Worm (Caenorhabditis elegans): ENCODE measurements around the gene T24E12.1.

Gene T24E12.1

ce11 chrII:3779463-3779862, 5.9 kb upstream of the T24E12.1 start, which contains the start of gene T24E12.11:
Gene T24E12.11 (minus strand): TSS chrII:3779563.
- no peak for TF ChIP-seq ama-1 (optimal IDR thresholded peaks at IDR 0.05)
- TF ChIP-seq unc-98 (GFP tag; IDR thresholded peaks at IDR 0.05): no peak
- no peak for TF ChIP-seq ets-5 (GFP tag; IDR thresholded peaks at IDR 0.05)
- no peak for TF ChIP-seq pag-3 (tag; optimal IDR thresholded peaks at IDR 0.05; ENCODE audit: borderline replicate concordance, insufficient read depth)
- TF ChIP-seq fkh-8 (tag; optimal IDR thresholded peaks at IDR 0.05): no peak
- no peak for TF ChIP-seq pqm-1 (tag; optimal IDR thresholded peaks at IDR 0.05)
- no peak for TF ChIP-seq lin-35 (GFP tag; optimal IDR thresholded peaks at IDR 0.05)
- no peak for TF ChIP-seq efl-3 (GFP tag; optimal IDR thresholded peaks at IDR 0.05)
- no peak for TF ChIP-seq nhr-84 (tag; optimal IDR thresholded peaks at IDR 0.05)
- TF ChIP-seq ceh-8 (GFP tag; optimal IDR thresholded peaks at IDR 0.05): no peak
- no peak for TF ChIP-seq egl-27 (tag; optimal IDR thresholded peaks at IDR 0.05)
- TF ChIP-seq lin-14 (GFP tag; optimal IDR thresholded peaks at IDR 0.05): no peak
- no peak for TF ChIP-seq C34B4.2 (tag; optimal IDR thresholded peaks at IDR 0.05)
- TF ChIP-seq nhr-237 (tag; optimal IDR thresholded peaks at IDR 0.05): no peak
- no peak for TF ChIP-seq C04F5.9 (tag; optimal IDR thresholded peaks at IDR 0.05)
- TF ChIP-seq F16B12.6 (tag; optimal IDR thresholded peaks at IDR 0.05): no peak
- TF ChIP-seq ceh-88 (GFP tag; IDR thresholded peaks at IDR 0.05): no peak
- TF ChIP-seq mef-2 (tag; optimal IDR thresholded peaks at IDR 0.05): no peak
- TF ChIP-seq nhr-90 (tag; optimal IDR thresholded peaks at IDR 0.05; ENCODE audit: poor library complexity): no peak

- no peak for TF ChIP-seq nhr-11 (tag; optimal IDR thresholded peaks at IDR 0.05)
- no peak for TF ChIP-seq efl-1 (optimal IDR thresholded peaks at IDR 0.05)
- TF ChIP-seq efl-1 (GFP tag; optimal IDR thresholded peaks at IDR 0.05 in 1 of 2): peak in 1 of 2 experiments; percentile 67
Observed at ce11 chrII:3781238-3781637, 4.1 kb upstream of the T24E12.1 start.

- TF ChIP-seq lin-39 (tag; optimal IDR thresholded peaks at IDR 0.05) (no peak), grh-1 (GFP tag; IDR thresholded peaks at IDR 0.05) (no peak), egl-13 (tag; optimal IDR thresholded peaks at IDR 0.05) (no peak), nhr-77 (tag; optimal IDR thresholded peaks at IDR 0.05) (no peak), isw-1 (GFP tag; IDR thresholded peaks at IDR 0.05) (no peak), lin-15B (tag; optimal IDR thresholded peaks at IDR 0.05) (no peak), unc-30 (tag; optimal IDR thresholded peaks at IDR 0.05) (no peak), mef-2 (tag; optimal IDR thresholded peaks at IDR 0.05) (no peak), ceh-82 (tag; optimal IDR thresholded peaks at IDR 0.05) (no peak), sox-4 (tag; optimal IDR thresholded peaks at IDR 0.05) (no peak), C04F5.9 (tag; optimal IDR thresholded peaks at IDR 0.05) (no peak), ceh-8 (GFP tag; optimal IDR thresholded peaks at IDR 0.05) (no peak), unc-130 (tag; optimal IDR thresholded peaks at IDR 0.05) (no peak), xbp-1 (tag; optimal IDR thresholded peaks at IDR 0.05) (no peak), fos-1 (tag; optimal IDR thresholded peaks at IDR 0.05) (no peak), tlp-1 (tag; optimal IDR thresholded peaks at IDR 0.05) (no peak), pag-3 (tag; optimal IDR thresholded peaks at IDR 0.05; ENCODE audit: borderline replicate concordance, insufficient read depth) (no peak), mdl-1 (tag; optimal IDR thresholded peaks at IDR 0.05) (no peak), lsy-2 (tag; optimal IDR thresholded peaks at IDR 0.05) (no peak)
Observed at ce11 chrII:3782309-3783000, 2.9 kb upstream of the T24E12.1 start, which contains the start of gene T24E12.2. Gene T24E12.2 (plus strand): TSS chrII:3782950.

- TF ChIP-seq isw-1 (GFP tag; IDR thresholded peaks at IDR 0.05) (no peak), unc-86 (tag; optimal IDR thresholded peaks at IDR 0.05) (no peak), sup-37 (GFP tag; optimal IDR thresholded peaks at IDR 0.05) (no peak), lin-14 (GFP tag; optimal IDR thresholded peaks at IDR 0.05) (no peak), efl-1 (optimal IDR thresholded peaks at IDR 0.05) (no peak), efl-1 (GFP tag; optimal IDR thresholded peaks at IDR 0.05 in 1 of 2) (no peak), nhr-90 (tag; optimal IDR thresholded peaks at IDR 0.05; ENCODE audit: poor library complexity) (no peak), vab-15 (tag; optimal IDR thresholded peaks at IDR 0.05) (no peak), sptf-1 (tag; optimal IDR thresholded peaks at IDR 0.05) (no peak), lin-13 (GFP tag; optimal IDR thresholded peaks at IDR 0.05) (no peak), mep-1 (tag; optimal IDR thresholded peaks at IDR 0.05) (no peak), C04F5.9 (tag; optimal IDR thresholded peaks at IDR 0.05) (no peak), unc-98 (GFP tag; IDR thresholded peaks at IDR 0.05) (no peak), xbp-1 (tag; optimal IDR thresholded peaks at IDR 0.05) (no peak), ztf-11 (tag; optimal IDR thresholded peaks at IDR 0.05) (no peak), nhr-77 (tag; optimal IDR thresholded peaks at IDR 0.05) (no peak), ama-1 (optimal IDR thresholded peaks at IDR 0.05) (no peak)
Observed at ce11 chrII:3785756-3786155, 399 bp downstream of the T24E12.1 start.
